Fruit fly (Drosophila melanogaster) whole organism, pupa: Measurements from ENCODE around the gene CG33257.
A peak's percentile ranks its signal among the peaks of the same experiment; 100 is the strongest.

Experiments used
- CG10348 ChIP-seq: fragments of 200-800 bp; sonication (Bioruptor generic); IDR thresholded peaks from 2 replicates; pipeline ENCODE4 v1.3.6; 2022; ENCODE audit warnings: missing biosample characterization, missing genetic modification characterization
- CG12605 ChIP-seq: fragments of 200-800 bp; sonication (Bioruptor generic); IDR thresholded peaks from 2 replicates; pipeline ENCODE4 v1.3.6; 2022; ENCODE audit warnings: missing biosample characterization, missing genetic modification characterization
- CG13204 ChIP-seq: fragments of 200-800 bp; sonication (Bioruptor generic); optimal IDR thresholded peaks from 2 replicates; lab custom pipeline; 2018; ENCODE audit warnings: missing biosample characterization, mild to moderate bottlenecking, missing genetic modification characterization, moderate library complexity
- CG14655 ChIP-seq: fragments of 200-800 bp; sonication (Bioruptor generic); optimal IDR thresholded peaks from 3 replicates; lab custom pipeline; 2017; ENCODE audit warnings: mild to moderate bottlenecking, missing biosample characterization, missing genetic modification reagents, missing genetic modification characterization
- CG15710 ChIP-seq: fragments of 200-800 bp; sonication (Bioruptor generic); optimal IDR thresholded peaks from 2 replicates; lab custom pipeline; 2018; ENCODE audit warnings: missing biosample characterization, mild to moderate bottlenecking, missing genetic modification characterization, moderate library complexity
- CG17806 ChIP-seq: fragments of 200-800 bp; sonication (Bioruptor generic); optimal IDR thresholded peaks from 2 replicates; lab custom pipeline; 2018; ENCODE audit warnings: missing biosample characterization, mild to moderate bottlenecking, missing genetic modification characterization, moderate library complexity
- CG32121 ChIP-seq: fragments of 200-800 bp; sonication (Bioruptor generic); IDR thresholded peaks from 2 replicates; pipeline ENCODE4 v1.3.6; 2022; ENCODE audit warnings: missing biosample characterization, missing genetic modification characterization
- CG34367 ChIP-seq: fragments of 200-800 bp; sonication (Bioruptor generic); optimal IDR thresholded peaks from 2 replicates; lab custom pipeline; 2018; ENCODE audit warnings: missing biosample characterization, mild to moderate bottlenecking, missing genetic modification characterization
- CG4496 ChIP-seq: fragments of 200-800 bp; sonication (Bioruptor generic); IDR thresholded peaks from 3 replicates; pipeline ENCODE4 v1.3.6; 2022; ENCODE audit warnings: missing biosample characterization, missing genetic modification characterization
- CG8159 ChIP-seq: fragments of 200-800 bp; sonication (Bioruptor generic); optimal IDR thresholded peaks from 3 replicates; lab custom pipeline; 2018; ENCODE audit warnings: missing biosample characterization, mild to moderate bottlenecking, missing genetic modification characterization, moderate library complexity
- CG8301 ChIP-seq: fragments of 200-800 bp; sonication (Bioruptor generic); optimal IDR thresholded peaks from 2 replicates; lab custom pipeline; 2018; ENCODE audit warnings: missing biosample characterization, mild to moderate bottlenecking, missing genetic modification characterization
- CG9948 ChIP-seq: fragments of 200-800 bp; sonication (Bioruptor generic); optimal IDR thresholded peaks from 2 replicates; lab custom pipeline; 2018; ENCODE audit warnings: missing biosample characterization, mild to moderate bottlenecking, missing genetic modification characterization, moderate library complexity
- D1 ChIP-seq: fragments of 200-800 bp; sonication (Bioruptor generic); optimal IDR thresholded peaks from 2 replicates; lab custom pipeline; 2018; ENCODE audit warnings: missing biosample characterization, mild to moderate bottlenecking, missing genetic modification characterization, moderate library complexity
- EcR ChIP-seq: fragments of 200-800 bp; sonication (Bioruptor generic); optimal IDR thresholded peaks from 3 replicates; lab custom pipeline; 2019; ENCODE audit warnings: missing biosample characterization, missing genetic modification characterization, mild to moderate bottlenecking, moderate library complexity, missing genetic modification reagents
- Ets98B ChIP-seq: fragments of 200-800 bp; sonication (Bioruptor generic); IDR thresholded peaks from 2 replicates; pipeline ENCODE4 v1.3.6; 2022; ENCODE audit warnings: missing biosample characterization, missing genetic modification characterization
- Pif1A ChIP-seq: fragments of 200-800 bp; sonication (Bioruptor generic); optimal IDR thresholded peaks from 3 replicates; lab custom pipeline; 2016; ENCODE audit warnings: missing biosample characterization, missing genetic modification characterization
- Pif1B ChIP-seq: fragments of 200-800 bp; sonication (Bioruptor generic); optimal IDR thresholded peaks from 3 replicates; lab custom pipeline; 2016; ENCODE audit warnings: missing biosample characterization, missing genetic modification characterization
- Snoo ChIP-seq: fragments of 200-800 bp; sonication (Bioruptor generic); optimal IDR thresholded peaks from 3 replicates; lab custom pipeline; 2017; ENCODE audit warnings: missing biosample characterization, mild to moderate bottlenecking, missing genetic modification characterization, inconsistent platforms
- fd96Ca ChIP-seq: fragments of 200-800 bp; sonication (Bioruptor generic); IDR thresholded peaks from 3 replicates; pipeline ENCODE4 v1.3.6; 2022; ENCODE audit warnings: missing biosample characterization, missing genetic modification characterization
- gl ChIP-seq: fragments of 200-800 bp; sonication (Bioruptor generic); optimal IDR thresholded peaks from 2 replicates; lab custom pipeline; 2018; ENCODE audit warnings: missing biosample characterization, mild to moderate bottlenecking, missing genetic modification characterization
- rn ChIP-seq: fragments of 200-800 bp; sonication (Bioruptor generic); IDR thresholded peaks from 2 replicates; pipeline ENCODE4 v1.3.6; 2022; ENCODE audit warnings: missing biosample characterization, missing genetic modification characterization

The CG33257 gene

DNA sequence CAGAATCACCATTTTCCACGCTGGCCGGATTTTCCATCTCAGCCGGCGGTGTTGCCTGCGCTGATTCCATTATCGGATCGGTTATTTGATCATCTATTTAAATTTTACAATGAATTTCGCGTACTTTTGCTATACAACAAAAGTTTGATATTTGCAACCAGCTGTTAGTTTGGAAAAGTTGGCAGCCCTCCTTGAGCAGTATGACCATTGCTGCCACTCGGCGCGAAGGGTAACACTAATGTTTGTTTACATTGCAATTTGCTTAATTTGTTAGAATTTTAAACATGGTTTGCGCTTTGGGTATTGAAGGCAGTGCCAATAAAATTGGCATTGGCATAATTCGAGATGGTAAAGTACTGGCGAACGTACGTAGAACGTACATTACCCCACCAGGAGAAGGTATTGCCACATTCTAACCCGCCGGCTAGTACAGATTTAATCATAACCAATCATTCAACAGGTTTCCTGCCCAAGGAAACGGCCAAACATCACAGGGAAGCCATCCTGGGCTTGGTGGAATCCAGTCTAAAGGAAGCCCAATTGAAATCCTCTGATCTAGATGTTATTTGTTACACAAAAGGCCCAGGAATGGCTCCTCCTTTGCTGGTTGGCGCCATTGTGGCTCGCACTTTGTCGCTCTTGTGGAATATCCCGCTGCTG, 5.8 kb downstream of the CG33257 start, which contains the start of the genes Golgin104 and Tcs3:
Gene Golgin104, minus strand, starts transcription at position 182 of the 660 bp plus-strand sequence.
Gene Tcs3, plus strand, starts transcription at position 222 of the 660 bp plus-strand sequence.
- TF ChIP-seq Ets98B (GFP tag; lab: Robert Waterston, UW) (no peak), CG13204 (GFP tag; lab: Kevin White, UChicago) (no peak), EcR (GFP tag; lab: Kevin White, UChicago) (no peak), rn (GFP tag; lab: Robert Waterston, UW) (no peak), CG34367 (no peak), gl (no peak), CG8301 (tag; lab: Kevin White, UChicago) (no peak), D1 (tag; lab: Kevin White, UChicago) (no peak), CG12605 (no peak), Pif1B (no peak), CG32121 (GFP tag; lab: Robert Waterston, UW) (no peak), CG15710 (tag; lab: Kevin White, UChicago) (no peak), Pif1A (GFP tag; lab: Kevin White, UChicago) (no peak), Snoo (tag; lab: Kevin White, UChicago) (no peak)
- TF ChIP-seq, all 21 proteins: peak for 0

DNA sequence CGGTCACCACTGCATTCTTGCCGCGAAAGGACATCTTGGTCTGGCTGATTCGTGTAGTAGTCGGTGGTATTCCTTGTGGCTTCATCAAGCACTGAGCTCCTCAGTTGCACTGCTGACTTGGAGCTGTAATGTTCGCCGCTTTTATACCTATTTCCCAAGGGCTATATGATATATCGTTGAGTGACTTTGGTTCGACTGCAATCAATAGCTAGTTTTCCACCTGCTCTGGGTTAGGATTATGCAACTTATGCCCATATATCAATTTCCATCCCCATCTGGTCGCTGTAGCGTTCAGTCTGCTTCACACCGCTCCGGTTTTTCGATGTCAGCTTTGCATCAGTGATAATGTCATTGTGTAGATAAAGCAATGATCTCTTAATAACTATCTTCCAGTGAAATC, 8.1 kb downstream of the CG33257 start, which contains the start of gene Pdh:
Gene Pdh, minus strand, starts transcription at position 101 of the 400 bp plus-strand sequence.
- no peak for TF ChIP-seq Pif1B
- no peak for TF ChIP-seq EcR (GFP tag; lab: Kevin White, UChicago)
- no peak for TF ChIP-seq CG32121 (GFP tag; lab: Robert Waterston, UW)
- TF ChIP-seq CG4496 (GFP tag; lab: Robert Waterston, UW), result no peak
- TF ChIP-seq CG34367, result no peak
- TF ChIP-seq Pif1A (GFP tag; lab: Kevin White, UChicago), result no peak
- no peak for TF ChIP-seq D1 (tag; lab: Kevin White, UChicago)
- TF ChIP-seq CG10348, result no peak
- no peak for TF ChIP-seq Snoo (tag; lab: Kevin White, UChicago)
- TF ChIP-seq CG9948 (tag; lab: Kevin White, UChicago), result no peak
- no peak for TF ChIP-seq CG14655 (GFP tag; lab: Kevin White, UChicago)
- TF ChIP-seq CG15710 (tag; lab: Kevin White, UChicago), result no peak
- TF ChIP-seq fd96Ca (GFP tag; lab: Robert Waterston, UW), result no peak
- no peak for TF ChIP-seq rn (GFP tag; lab: Robert Waterston, UW)
- TF ChIP-seq CG8159 (tag; lab: Kevin White, UChicago), result no peak
- no peak for TF ChIP-seq gl

DNA sequence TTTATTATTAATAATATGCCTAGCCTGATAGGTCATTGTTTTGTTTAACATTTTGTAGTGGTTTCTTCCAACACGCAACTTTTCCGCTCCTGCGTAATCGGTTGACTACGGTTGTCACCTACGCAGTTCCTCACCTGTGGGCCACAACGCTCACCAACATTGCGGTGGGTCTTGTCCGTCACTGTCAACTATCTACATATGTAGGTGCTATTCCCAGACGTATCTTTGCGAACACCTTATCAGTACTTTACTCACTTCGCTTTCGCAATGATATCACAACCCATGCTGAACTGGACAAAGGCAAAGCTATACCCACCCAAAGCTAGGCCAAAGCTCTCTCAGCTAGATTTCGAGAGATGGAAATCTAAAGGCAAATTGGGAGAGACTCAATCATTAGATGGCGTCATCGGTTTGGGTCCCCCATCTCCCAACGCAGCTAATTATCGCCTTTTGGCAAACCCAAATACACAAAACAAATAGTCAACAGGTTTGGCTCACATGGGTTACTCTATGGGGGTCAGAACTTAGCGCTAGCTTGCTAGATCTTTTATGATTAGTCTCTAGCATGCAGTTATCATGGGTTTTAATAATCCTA, 10.1 kb downstream of the CG33257 start:
- TF ChIP-seq fd96Ca (GFP tag; lab: Robert Waterston, UW) (0 out of 3 replicates have a peak, but pooled peaks have one; percentile 9), CG32121 (GFP tag; lab: Robert Waterston, UW) (no peak)

DNA sequence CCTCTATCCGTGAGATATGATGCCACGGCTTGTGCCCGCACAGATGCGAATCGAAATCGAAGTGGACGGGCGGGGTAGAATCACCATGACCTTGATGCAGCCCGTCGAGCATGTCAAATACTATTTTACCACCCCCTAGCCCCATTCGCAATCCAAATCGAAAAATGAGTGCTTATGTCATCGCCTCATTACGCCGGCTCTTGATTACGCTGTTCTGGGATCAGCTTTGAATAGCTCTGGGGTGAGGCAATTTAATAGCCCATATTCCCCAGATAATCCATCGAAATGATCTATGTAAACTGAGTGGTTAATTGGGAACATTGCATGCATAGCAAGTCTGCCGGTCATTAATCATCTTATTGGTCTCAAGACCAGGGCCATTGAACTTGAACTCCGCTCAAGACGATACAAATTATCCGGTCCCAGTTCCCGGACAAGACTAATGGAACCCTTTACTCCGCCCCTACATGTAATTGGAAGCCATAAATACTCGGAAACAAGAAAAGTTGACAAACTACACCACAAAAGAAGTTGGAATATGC, 11.1 kb downstream of the CG33257 start:
- TF ChIP-seq EcR (GFP tag; lab: Kevin White, UChicago) (peak; percentile 91), CG32121 (GFP tag; lab: Robert Waterston, UW) (no peak)

DNA sequence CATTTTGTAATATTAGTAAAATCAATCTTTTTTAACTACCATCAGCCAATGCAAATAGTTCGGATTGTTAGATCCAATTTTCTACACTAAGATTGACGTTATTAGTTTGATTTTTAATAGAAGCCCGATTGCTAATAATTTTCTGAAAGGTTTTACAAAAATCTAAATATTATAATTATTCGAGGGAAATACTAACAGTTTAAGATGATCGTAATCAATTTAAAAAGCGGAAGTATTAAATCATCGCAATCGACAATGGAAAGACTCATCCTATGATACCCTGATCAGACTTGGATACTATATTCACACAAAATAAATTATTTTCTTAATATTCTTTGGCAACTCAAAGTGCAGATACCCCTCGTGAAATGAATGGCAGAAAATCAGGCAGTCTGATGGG, 11.7 kb downstream of the CG33257 start:
- peak; percentile 52 for TF ChIP-seq D1 (tag; lab: Kevin White, UChicago)
- no peak for TF ChIP-seq CG32121 (GFP tag; lab: Robert Waterston, UW)
- peak; percentile 62 for TF ChIP-seq CG8159 (tag; lab: Kevin White, UChicago)
- TF ChIP-seq Pif1A (GFP tag; lab: Kevin White, UChicago), result no peak
- TF ChIP-seq CG15710 (tag; lab: Kevin White, UChicago), result peak; percentile 16
- TF ChIP-seq CG4496 (GFP tag; lab: Robert Waterston, UW), result no peak
- no peak for TF ChIP-seq Ets98B (GFP tag; lab: Robert Waterston, UW)
- TF ChIP-seq fd96Ca (GFP tag; lab: Robert Waterston, UW), result no peak
- TF ChIP-seq CG10348, result no peak
- TF ChIP-seq CG17806, result no peak
- TF ChIP-seq CG8301 (tag; lab: Kevin White, UChicago), result no peak
- no peak for TF ChIP-seq CG13204 (GFP tag; lab: Kevin White, UChicago)
- TF ChIP-seq rn (GFP tag; lab: Robert Waterston, UW), result no peak
- peak; percentile 27 for TF ChIP-seq CG9948 (tag; lab: Kevin White, UChicago)
- TF ChIP-seq EcR (GFP tag; lab: Kevin White, UChicago), result no peak
- no peak for TF ChIP-seq CG14655 (GFP tag; lab: Kevin White, UChicago)
- TF ChIP-seq CG12605, result no peak
- TF ChIP-seq CG34367, result no peak
- TF ChIP-seq gl, result no peak
- no peak for TF ChIP-seq Pif1B
- no peak for TF ChIP-seq Snoo (tag; lab: Kevin White, UChicago)

DNA sequence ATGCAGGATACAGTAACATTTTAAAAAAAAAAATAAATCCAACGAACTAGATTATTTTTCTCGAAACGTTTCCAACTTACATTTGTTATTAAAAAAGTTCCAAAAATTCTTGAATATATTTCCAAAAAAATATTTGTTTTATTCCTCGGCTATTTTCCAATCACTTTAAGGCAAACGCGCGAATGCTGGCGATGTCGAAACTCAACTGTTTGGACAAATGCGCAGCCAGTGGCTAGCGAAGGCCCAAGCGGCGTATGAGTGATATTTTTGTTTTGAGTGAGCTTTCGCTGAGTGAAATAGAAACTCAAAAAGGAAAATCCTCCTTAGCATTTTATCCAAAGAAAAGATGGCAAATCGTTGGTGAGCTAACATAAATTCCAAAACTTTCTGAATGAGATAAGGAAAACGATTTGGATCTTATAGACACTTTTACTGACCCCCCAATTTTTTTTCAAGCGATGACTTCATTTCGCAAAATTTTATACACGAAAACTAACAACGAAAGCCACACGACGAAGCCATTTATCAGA, 13.2 kb downstream of the CG33257 start, which contains the start of gene ringer:
Gene ringer, minus strand, starts transcription at position 210 of the 530 bp plus-strand sequence.
- TF ChIP-seq gl (no peak), CG8159 (tag; lab: Kevin White, UChicago) (no peak), CG13204 (GFP tag; lab: Kevin White, UChicago) (no peak), CG17806 (no peak)
